Fruit fly (Drosophila melanogaster): ENCODE data around the gene CG3815.

dm6 chrX:6308852-6309251 lies 13.7 kb downstream of the CG3815 start, which contains the start of gene CG15894:
- TF ChIP-seq CG8478 (optimal IDR thresholded peaks at IDR 0.05) (no peak), CTCF (optimal IDR thresholded peaks at IDR 0.05) (no peak)
